Worm (Caenorhabditis elegans) whole organism, L2 larva: ENCODE measurements around the gene F44B9.10.
A peak's percentile ranks its signal among the peaks of the same experiment; 100 is the strongest.

ENCODE experiments used
- ceh-82 ChIP-seq: fragments of 150-350 bp; optimal IDR thresholded peaks from 2 replicates; lab custom pipeline; 2014; ENCODE audit warnings: missing biosample characterization, missing genetic modification characterization
- lsy-2 ChIP-seq, 2 experiments: fragments of 150-350 bp in 1 of 2; sonication (generic microtip) in 1 of 2; optimal IDR thresholded peaks; 2 replicates each; lab custom pipeline; 2014 to 2017; ENCODE audit warnings: missing biosample characterization in 2 of 2, missing genetic modification characterization in 2 of 2
- nhr-11 ChIP-seq: fragments of 150-350 bp; optimal IDR thresholded peaks from 2 replicates; lab custom pipeline; 2014; ENCODE audit warnings: missing biosample characterization, missing genetic modification characterization
- nhr-77 ChIP-seq: fragments of 150-350 bp; optimal IDR thresholded peaks from 2 replicates; lab custom pipeline; 2014; ENCODE audit warnings: missing biosample characterization, missing genetic modification characterization
- sma-3 ChIP-seq: sonication (generic microtip); optimal IDR thresholded peaks from 2 replicates; lab custom pipeline; 2016; ENCODE audit warnings: missing genetic modification reagents, missing genetic modification characterization, missing compliant biosample characterization
- unc-62 ChIP-seq: fragments of 150-350 bp; optimal IDR thresholded peaks from 2 replicates; lab custom pipeline; 2014; ENCODE audit warnings: missing biosample characterization, missing genetic modification reagents, missing genetic modification characterization

- TF ChIP-seq nhr-77 (peak; percentile 89), sma-3 (GFP tag; lab: Kevin White, UChicago) (peak; percentile 99), ceh-82 (tag; lab: Kevin White, UChicago) (peak; percentile 96), nhr-11 (tag; lab: Kevin White, UChicago) (peak; percentile 86), unc-62 (GFP tag; lab: Kevin White, UChicago) (no peak), lsy-2 (tag; optimal IDR thresholded peaks at IDR 0.05; lab: Kevin White, UChicago) (peak; percentile 92 to 98)
Measured at ce11 chrIII:8043784-8044183, 10.3 kb upstream of the F44B9.10 start.
